Worm (Caenorhabditis elegans) whole organism, late embryonic: ENCODE results near the gene nhr-275.

Experiments used
- C38D4.7 ChIP-seq: fragments of 200-800 bp; sonication (Bioruptor generic); optimal IDR thresholded peaks from 2 replicates; lab custom pipeline; 2018; ENCODE audit warnings: mild to moderate bottlenecking, missing genetic modification characterization, moderate library complexity, missing compliant biosample characterization
- dmd-4 ChIP-seq: sonication (generic microtip); optimal IDR thresholded peaks from 2 replicates; lab custom pipeline; 2016; ENCODE audit warnings: borderline replicate concordance, missing genetic modification characterization, missing compliant biosample characterization
- ets-4 ChIP-seq: sonication (generic microtip); optimal IDR thresholded peaks from 2 replicates; lab custom pipeline; 2016; ENCODE audit warnings: missing genetic modification characterization, missing compliant biosample characterization
- fax-1 ChIP-seq: sonication (generic microtip); optimal IDR thresholded peaks from 2 replicates; lab custom pipeline; 2016; ENCODE audit warnings: missing genotype, missing genetic modification characterization, missing compliant biosample characterization
- fkh-10 ChIP-seq: fragments of 150-350 bp; optimal IDR thresholded peaks from 2 replicates; lab custom pipeline; 2014; ENCODE audit warnings: missing biosample characterization, missing genetic modification reagents, missing genetic modification characterization
- hlh-8 ChIP-seq: sonication (generic microtip); optimal IDR thresholded peaks from 2 replicates; lab custom pipeline; 2016; ENCODE audit warnings: missing genotype, missing genetic modification characterization, missing compliant biosample characterization
- nhr-11 ChIP-seq: fragments of 150-350 bp; optimal IDR thresholded peaks from 2 replicates; lab custom pipeline; 2014; ENCODE audit warnings: missing biosample characterization, missing genetic modification characterization
- nhr-232 ChIP-seq: sonication (generic microtip); optimal IDR thresholded peaks from 2 replicates; lab custom pipeline; 2016; ENCODE audit warnings: missing genetic modification characterization, missing compliant biosample characterization
- npax-4 ChIP-seq: sonication (generic microtip); optimal IDR thresholded peaks from 2 replicates; lab custom pipeline; 2016; ENCODE audit warnings: missing genetic modification characterization, missing compliant biosample characterization
- unc-86 ChIP-seq: sonication (generic microtip); optimal IDR thresholded peaks from 2 replicates; lab custom pipeline; 2016; ENCODE audit warnings: missing genetic modification characterization, missing compliant biosample characterization
- zip-5 ChIP-seq: sonication (generic microtip); optimal IDR thresholded peaks from 2 replicates; lab custom pipeline; 2016; ENCODE audit warnings: missing genetic modification characterization, missing compliant biosample characterization
- ztf-16 ChIP-seq: sonication (generic microtip); optimal IDR thresholded peaks from 2 replicates; lab custom pipeline; 2017; ENCODE audit warnings: missing genetic modification characterization, missing compliant biosample characterization

- TF ChIP-seq C38D4.7 (GFP tag; lab: Kevin White, UChicago) (no peak), hlh-8 (no peak), nhr-232 (tag; lab: Kevin White, UChicago) (no peak), dmd-4 (tag; lab: Kevin White, UChicago) (no peak), nhr-11 (tag; lab: Kevin White, UChicago) (no peak), ets-4 (tag; lab: Kevin White, UChicago) (no peak), unc-86 (tag; lab: Kevin White, UChicago) (no peak), fkh-10 (GFP tag; lab: Kevin White, UChicago) (no peak), zip-5 (tag; lab: Kevin White, UChicago) (no peak), npax-4 (tag; lab: Kevin White, UChicago) (no peak), ztf-16 (tag; lab: Kevin White, UChicago) (no peak), fax-1 (tag; lab: Kevin White, UChicago) (no peak)
Measured at ce11 chrV:2300905-2301304, 34.0 kb upstream of the nhr-275 start, which contains the start of gene Y19D10B.8.
